Worm (Caenorhabditis elegans) whole organism, late embryonic: ENCODE measurements around the gene hacl-1.

ENCODE experiments used
- C08G9.2 ChIP-seq: sonication (generic microtip); optimal IDR thresholded peaks from 2 replicates; lab custom pipeline; 2016; ENCODE audit warnings: mild to moderate bottlenecking, missing genetic modification characterization, moderate library complexity, missing compliant biosample characterization
- C38D4.7 ChIP-seq: fragments of 200-800 bp; sonication (Bioruptor generic); optimal IDR thresholded peaks from 2 replicates; lab custom pipeline; 2018; ENCODE audit warnings: mild to moderate bottlenecking, missing genetic modification characterization, moderate library complexity, missing compliant biosample characterization
- K02D7.2 ChIP-seq: sonication (generic microtip); optimal IDR thresholded peaks from 2 replicates; lab custom pipeline; 2017; ENCODE audit warnings: mild to moderate bottlenecking, missing genetic modification characterization, missing compliant biosample characterization
- K09A11.1 ChIP-seq: sonication (generic microtip); optimal IDR thresholded peaks from 2 replicates; lab custom pipeline; 2017; ENCODE audit warnings: antibody characterized with exemption, mild to moderate bottlenecking, missing genetic modification characterization, missing compliant biosample characterization; ENCODE audit not compliant: insufficient read depth
- T23F11.4 ChIP-seq: fragments of 200-800 bp; sonication (Bioruptor generic); optimal IDR thresholded peaks from 2 replicates; lab custom pipeline; 2018; ENCODE audit warnings: mild to moderate bottlenecking, missing genetic modification characterization, missing compliant biosample characterization
- ahr-1 ChIP-seq: sonication (generic microtip); optimal IDR thresholded peaks from 2 replicates; lab custom pipeline; 2016; ENCODE audit warnings: missing genetic modification characterization, missing compliant biosample characterization
- ama-1 ChIP-seq: fragments of 150-350 bp; optimal IDR thresholded peaks from 2 replicates; lab custom pipeline; 2014
- ceh-19 ChIP-seq: fragments of 200-800 bp; sonication (Bioruptor generic); optimal IDR thresholded peaks from 2 replicates; lab custom pipeline; 2018; ENCODE audit warnings: mild to moderate bottlenecking, missing genetic modification characterization, missing compliant biosample characterization
- ceh-2 ChIP-seq: sonication (generic microtip); optimal IDR thresholded peaks from 2 replicates; lab custom pipeline; 2016; ENCODE audit warnings: missing genotype, missing genetic modification characterization, missing compliant biosample characterization
- ceh-22 ChIP-seq: sonication (generic microtip); optimal IDR thresholded peaks from 2 replicates; lab custom pipeline; 2017; ENCODE audit warnings: missing biosample characterization, missing genetic modification characterization
- ceh-34 ChIP-seq: sonication (generic microtip); optimal IDR thresholded peaks from 2 replicates; lab custom pipeline; 2016; ENCODE audit warnings: mild to moderate bottlenecking, missing genetic modification characterization, missing compliant biosample characterization
- ceh-48 ChIP-seq: sonication (generic microtip); optimal IDR thresholded peaks from 2 replicates; lab custom pipeline; 2016; ENCODE audit warnings: missing genetic modification characterization, inconsistent platforms, missing compliant biosample characterization
- ceh-9 ChIP-seq: sonication (generic microtip); optimal IDR thresholded peaks from 2 replicates; lab custom pipeline; 2016; ENCODE audit warnings: mild to moderate bottlenecking, missing genetic modification characterization, inconsistent platforms, missing compliant biosample characterization
- che-1 ChIP-seq: sonication (generic microtip); optimal IDR thresholded peaks from 2 replicates; lab custom pipeline; 2016; ENCODE audit warnings: mild to moderate bottlenecking, missing genetic modification characterization, missing compliant biosample characterization
- dmd-4 ChIP-seq: sonication (generic microtip); optimal IDR thresholded peaks from 2 replicates; lab custom pipeline; 2016; ENCODE audit warnings: borderline replicate concordance, missing genetic modification characterization, missing compliant biosample characterization
- dve-1 ChIP-seq: sonication (generic microtip); optimal IDR thresholded peaks from 2 replicates; lab custom pipeline; 2017; ENCODE audit warnings: antibody characterized with exemption, mild to moderate bottlenecking, missing genetic modification characterization, missing compliant biosample characterization
- elt-2 ChIP-seq: sonication (generic microtip); optimal IDR thresholded peaks from 2 replicates; lab custom pipeline; 2016; ENCODE audit warnings: missing genetic modification reagents, missing genetic modification characterization, missing compliant biosample characterization
- elt-4 ChIP-seq: sonication (generic microtip); optimal IDR thresholded peaks from 2 replicates; lab custom pipeline; 2016; ENCODE audit warnings: missing genetic modification characterization, missing compliant biosample characterization
- ets-4 ChIP-seq: sonication (generic microtip); optimal IDR thresholded peaks from 2 replicates; lab custom pipeline; 2016; ENCODE audit warnings: missing genetic modification characterization, missing compliant biosample characterization
- eyg-1 ChIP-seq: sonication (generic microtip); optimal IDR thresholded peaks from 2 replicates; lab custom pipeline; 2016; ENCODE audit warnings: missing genotype, missing genetic modification characterization, missing compliant biosample characterization
- fax-1 ChIP-seq: sonication (generic microtip); optimal IDR thresholded peaks from 2 replicates; lab custom pipeline; 2016; ENCODE audit warnings: missing genotype, missing genetic modification characterization, missing compliant biosample characterization
- fkh-10 ChIP-seq: fragments of 150-350 bp; optimal IDR thresholded peaks from 2 replicates; lab custom pipeline; 2014; ENCODE audit warnings: missing biosample characterization, missing genetic modification reagents, missing genetic modification characterization
- fkh-6 ChIP-seq: sonication (generic microtip); optimal IDR thresholded peaks from 2 replicates; lab custom pipeline; 2016; ENCODE audit warnings: missing genetic modification characterization, missing compliant biosample characterization
- hlh-13 ChIP-seq: fragments of 200-800 bp; sonication (Bioruptor generic); optimal IDR thresholded peaks from 2 replicates; lab custom pipeline; 2018; ENCODE audit warnings: mild to moderate bottlenecking, missing genetic modification characterization, missing compliant biosample characterization
- hlh-6 ChIP-seq: sonication (generic microtip); optimal IDR thresholded peaks from 2 replicates; lab custom pipeline; 2016; ENCODE audit warnings: missing genotype, missing genetic modification characterization, missing compliant biosample characterization
- hlh-8 ChIP-seq: sonication (generic microtip); optimal IDR thresholded peaks from 2 replicates; lab custom pipeline; 2016; ENCODE audit warnings: missing genotype, missing genetic modification characterization, missing compliant biosample characterization
- madf-2 ChIP-seq: sonication (generic microtip); optimal IDR thresholded peaks from 2 replicates; lab custom pipeline; 2017; ENCODE audit warnings: missing genetic modification characterization, missing compliant biosample characterization
- mec-3 ChIP-seq: sonication (generic microtip); optimal IDR thresholded peaks from 2 replicates; lab custom pipeline; 2016; ENCODE audit warnings: borderline replicate concordance, missing genetic modification characterization, missing compliant biosample characterization
- pag-3 ChIP-seq: sonication (generic microtip); optimal IDR thresholded peaks from 2 replicates; lab custom pipeline; 2016; ENCODE audit warnings: missing compliant biosample characterization, missing genetic modification characterization, borderline replicate concordance
- pat-9 ChIP-seq: fragments of 200-800 bp; sonication (Bioruptor generic); optimal IDR thresholded peaks from 2 replicates; lab custom pipeline; 2018; ENCODE audit warnings: mild to moderate bottlenecking, missing genetic modification characterization, moderate library complexity, missing compliant biosample characterization
- pha-2 ChIP-seq: sonication (generic microtip); optimal IDR thresholded peaks from 2 replicates; lab custom pipeline; 2017; ENCODE audit warnings: mild to moderate bottlenecking, missing genetic modification characterization, missing compliant biosample characterization
- pha-4 ChIP-seq: fragments of 150-350 bp; optimal IDR thresholded peaks from 2 replicates; lab custom pipeline; 2018; ENCODE audit warnings: missing biosample characterization, missing genetic modification reagents, missing genetic modification characterization
- pqm-1 ChIP-seq: sonication (generic microtip); optimal IDR thresholded peaks from 2 replicates; lab custom pipeline; 2016; ENCODE audit warnings: missing genetic modification characterization, missing compliant biosample characterization
- rnt-1 ChIP-seq: sonication (generic microtip); optimal IDR thresholded peaks from 2 replicates; lab custom pipeline; 2016; ENCODE audit warnings: missing genetic modification characterization, missing compliant biosample characterization
- sdc-2 ChIP-seq: sonication (generic microtip); optimal IDR thresholded peaks from 2 replicates; lab custom pipeline; 2016; ENCODE audit warnings: missing genotype, missing genetic modification characterization, missing compliant biosample characterization
- sox-2 ChIP-seq: fragments of 200-800 bp; sonication (Bioruptor generic); IDR thresholded peaks from 2 replicates; pipeline ENCODE4 v1.3.6; 2022; ENCODE audit warnings: missing genetic modification reagents, missing genetic modification characterization, missing compliant biosample characterization
- sox-4 ChIP-seq: sonication (generic microtip); optimal IDR thresholded peaks from 2 replicates; lab custom pipeline; 2017; ENCODE audit warnings: mild to moderate bottlenecking, missing genetic modification characterization, inconsistent platforms, missing compliant biosample characterization
- syd-9 ChIP-seq: sonication (generic microtip); optimal IDR thresholded peaks from 2 replicates; lab custom pipeline; 2016; ENCODE audit warnings: mild to moderate bottlenecking, missing genetic modification characterization, moderate library complexity, missing compliant biosample characterization
- ttx-3 ChIP-seq: sonication (generic microtip); optimal IDR thresholded peaks from 2 replicates; lab custom pipeline; 2016; ENCODE audit warnings: missing genetic modification reagents, missing genetic modification characterization, missing compliant biosample characterization
- unc-42 ChIP-seq: sonication (generic microtip); optimal IDR thresholded peaks from 2 replicates; lab custom pipeline; 2016; ENCODE audit warnings: missing genotype, missing genetic modification characterization, missing compliant biosample characterization
- unc-55 ChIP-seq: sonication (generic microtip); optimal IDR thresholded peaks from 2 replicates; lab custom pipeline; 2017; ENCODE audit warnings: missing biosample characterization, missing genetic modification reagents, missing genetic modification characterization

The hacl-1 gene

DNA sequence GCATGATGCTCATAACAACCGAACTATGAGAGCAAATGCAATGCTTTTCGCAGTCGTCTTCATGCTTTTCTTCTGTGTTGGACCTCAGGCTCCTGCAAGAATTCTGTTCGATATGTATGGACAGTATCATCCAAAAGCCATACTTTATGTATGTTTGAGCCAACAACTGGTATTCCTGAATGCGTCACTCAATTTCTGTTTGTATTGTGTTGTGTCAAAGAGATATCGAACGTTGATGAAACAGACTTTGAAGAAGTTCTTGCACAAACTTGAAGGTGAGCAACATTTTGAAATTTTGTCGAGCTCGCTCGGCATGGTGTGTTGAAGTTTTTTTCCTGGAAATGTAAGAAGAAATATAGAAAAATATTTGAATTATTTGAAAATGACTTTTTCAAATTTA is 20.2 kb upstream of the hacl-1 start:
- TF ChIP-seq ceh-2 (tag; lab: Kevin White, UChicago) = no peak
- TF ChIP-seq C38D4.7 = no peak
- TF ChIP-seq pha-4 (tag; lab: Kevin White, UChicago) = no peak

DNA sequence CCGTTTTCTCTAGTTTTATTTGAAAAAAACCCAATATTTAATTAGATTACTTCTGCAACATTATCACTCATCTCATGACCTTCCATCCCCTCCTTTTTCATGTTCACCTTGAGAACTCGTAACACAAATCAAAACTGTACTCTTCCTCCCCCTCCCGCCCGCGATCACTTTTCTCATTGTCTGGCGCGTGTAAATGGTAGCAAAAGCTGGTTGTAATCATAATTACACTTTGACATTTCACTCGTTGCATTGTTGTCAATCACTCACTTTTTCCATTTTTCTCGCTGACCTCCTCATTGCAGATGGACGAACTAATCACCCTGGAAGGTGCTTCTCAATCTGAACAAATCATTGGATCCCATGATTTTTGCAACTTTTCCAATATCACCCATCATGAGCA is 17.6 kb upstream of the hacl-1 start, which contains the start of gene npr-41:
Gene npr-41, plus strand, starts transcription at position 301 of the 400 bp plus-strand sequence.
- TF ChIP-seq ceh-9 (tag; lab: Kevin White, UChicago) = no peak
- TF ChIP-seq K02D7.2 (tag; lab: Kevin White, UChicago) = no peak
- no peak for TF ChIP-seq hlh-13
- TF ChIP-seq elt-2 (tag; lab: Kevin White, UChicago) = no peak
- TF ChIP-seq sox-4 = no peak
- no peak for TF ChIP-seq pag-3
- TF ChIP-seq unc-55 (GFP tag; lab: Kevin White, UChicago) = no peak
- TF ChIP-seq K09A11.1 (tag; lab: Kevin White, UChicago) = no peak
- TF ChIP-seq T23F11.4 (GFP tag; lab: Kevin White, UChicago) = no peak
- no peak for TF ChIP-seq ttx-3
- no peak for TF ChIP-seq che-1 (tag; lab: Kevin White, UChicago)
- TF ChIP-seq sdc-2 = no peak
- TF ChIP-seq fax-1 (tag; lab: Kevin White, UChicago) = no peak
- TF ChIP-seq syd-9 (tag; lab: Kevin White, UChicago) = no peak
- no peak for TF ChIP-seq unc-42 (tag; lab: Kevin White, UChicago)
- no peak for TF ChIP-seq ama-1 (lab: Kevin White, UChicago)
- no peak for TF ChIP-seq hlh-8
- TF ChIP-seq fkh-10 = no peak
- no peak for TF ChIP-seq madf-2
- no peak for TF ChIP-seq ceh-22 (tag; lab: Kevin White, UChicago)

ce11 chrII:11503761-11504160 is 11.0 kb upstream of the hacl-1 start:
- peak; percentile 2 for TF ChIP-seq dve-1
- TF ChIP-seq rnt-1 (tag; lab: Kevin White, UChicago) = no peak

DNA sequence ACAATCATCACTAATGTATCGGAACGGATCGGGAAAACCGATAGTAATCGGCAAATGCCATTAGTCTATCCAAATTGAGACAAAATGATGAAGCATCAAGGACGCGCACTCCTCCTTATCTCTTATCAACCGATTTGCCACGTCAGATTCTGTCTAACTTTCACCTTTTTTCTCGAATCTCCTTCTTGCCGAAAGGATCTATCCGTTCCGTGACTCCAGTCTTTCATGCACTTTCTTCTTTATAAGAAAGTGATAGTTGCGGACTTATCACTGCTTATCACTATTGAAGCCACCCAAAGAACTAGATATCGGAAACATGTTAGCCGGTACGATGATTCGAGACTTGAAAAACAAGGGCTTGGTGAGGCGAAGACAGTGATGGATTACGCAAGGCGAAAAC is 9.2 kb upstream of the hacl-1 start:
- TF ChIP-seq sox-2 (GFP tag; lab: Robert Waterston, UW) = no peak
- no peak for TF ChIP-seq ceh-34 (tag; lab: Kevin White, UChicago)
- no peak for TF ChIP-seq ets-4 (tag; lab: Kevin White, UChicago)
- TF ChIP-seq rnt-1 (tag; lab: Kevin White, UChicago) = no peak
- TF ChIP-seq dve-1 = no peak
- no peak for TF ChIP-seq unc-55 (GFP tag; lab: Kevin White, UChicago)
- TF ChIP-seq fax-1 (tag; lab: Kevin White, UChicago) = no peak
- no peak for TF ChIP-seq fkh-6 (tag; lab: Kevin White, UChicago)
- no peak for TF ChIP-seq dmd-4 (tag; lab: Kevin White, UChicago)
- TF ChIP-seq K09A11.1 (tag; lab: Kevin White, UChicago) = no peak
- TF ChIP-seq pat-9 (tag; lab: Kevin White, UChicago) = no peak
- TF ChIP-seq fkh-10 = no peak
- TF ChIP-seq C08G9.2 = no peak
- TF ChIP-seq ceh-48 = no peak
- no peak for TF ChIP-seq C38D4.7
- no peak for TF ChIP-seq pha-2 (tag; lab: Kevin White, UChicago)
- no peak for TF ChIP-seq ceh-2 (tag; lab: Kevin White, UChicago)
- no peak for TF ChIP-seq pqm-1 (tag; lab: Kevin White, UChicago)
- no peak for TF ChIP-seq elt-4 (tag; lab: Kevin White, UChicago)

ce11 chrII:11500198-11500597 is 7.4 kb upstream of the hacl-1 start, which contains the start of gene B0334.20:
Gene B0334.20, minus strand, starts transcription at chrII:11500459.
- TF ChIP-seq C08G9.2 (no peak), eyg-1 (tag; lab: Kevin White, UChicago) (no peak), madf-2 (no peak), ama-1 (lab: Kevin White, UChicago) (no peak), ahr-1 (no peak), pag-3 (no peak), sox-2 (GFP tag; lab: Robert Waterston, UW) (no peak), pha-2 (tag; lab: Kevin White, UChicago) (no peak), mec-3 (tag; lab: Kevin White, UChicago) (no peak), hlh-13 (no peak), hlh-6 (tag; lab: Kevin White, UChicago) (no peak), ceh-19 (GFP tag; lab: Kevin White, UChicago) (no peak)
- TF ChIP-seq, all 69 proteins: peak for 0
